Worm (Caenorhabditis elegans): Measurements from ENCODE around the gene lsm-3.

DNA sequence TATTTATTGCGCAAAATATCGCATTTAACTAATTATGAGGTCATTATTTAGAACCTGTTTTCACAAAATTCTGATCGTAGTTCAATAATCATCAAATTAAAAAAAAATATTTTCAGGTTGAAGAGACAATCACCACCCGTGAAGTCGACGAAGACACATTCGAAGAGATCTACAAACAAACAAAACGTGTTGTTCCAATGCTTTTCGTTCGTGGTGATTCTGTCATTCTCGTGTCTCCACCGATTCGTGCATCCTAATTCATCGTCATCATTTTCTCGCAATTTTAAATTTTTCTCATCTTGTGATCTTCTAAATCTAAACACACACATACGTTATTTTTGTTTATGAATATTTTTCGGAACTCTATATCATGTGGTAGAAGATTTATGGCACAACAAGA lies 1.8 kb downstream of the lsm-3 start:
- TF ChIP-seq hsf-1 (GFP tag; IDR thresholded peaks at IDR 0.05) = no peak
- no peak for TF ChIP-seq lin-54 (GFP tag; optimal IDR thresholded peaks at IDR 0.05)
- no peak for TF ChIP-seq snpc-4 (GFP tag; optimal IDR thresholded peaks at IDR 0.05)
- no peak for TF ChIP-seq snpc-4 (tag; optimal IDR thresholded peaks at IDR 0.05)
- no peak for TF ChIP-seq egl-44 (GFP tag; IDR thresholded peaks at IDR 0.05)
- TF ChIP-seq nfya-1 (tag; optimal IDR thresholded peaks at IDR 0.05; ENCODE audit: borderline replicate concordance, insufficient read depth) = no peak
- TF ChIP-seq K12H6.12 (tag; optimal IDR thresholded peaks at IDR 0.05) = no peak
- TF ChIP-seq efl-1 (GFP tag; optimal IDR thresholded peaks at IDR 0.05) = no peak
- TF ChIP-seq F23B12.7 (tag; optimal IDR thresholded peaks at IDR 0.05; ENCODE audit: insufficient read depth) = no peak
- TF ChIP-seq lag-1 (GFP tag; IDR thresholded peaks at IDR 0.05) = no peak
- no peak for TF ChIP-seq ekl-4 (GFP tag; IDR thresholded peaks at IDR 0.05)
- TF ChIP-seq ama-1 (optimal IDR thresholded peaks at IDR 0.05) = peak; percentile 62
- no peak for TF ChIP-seq ama-1 (GFP tag; optimal IDR thresholded peaks at IDR 0.05)
- TF ChIP-seq ceh-27 (GFP tag; optimal IDR thresholded peaks at IDR 0.05) = peak; percentile 18
